Fruit fly (Drosophila melanogaster) whole organism, embryonic: ENCODE data around the gene ich.

ENCODE experiments used
- Ada2b ChIP-seq: fragments of 200-800 bp; sonication (Bioruptor generic); IDR thresholded peaks from 2 replicates; pipeline ENCODE4 v1.3.6; 2022; ENCODE audit warnings: missing biosample characterization, missing genetic modification characterization
- Blimp-1 ChIP-seq: fragments of 200-800 bp; sonication (Bioruptor generic); optimal IDR thresholded peaks from 3 replicates; lab custom pipeline; 2018; ENCODE audit warnings: missing biosample characterization, missing genetic modification characterization, mild to moderate bottlenecking, moderate library complexity, missing genetic modification reagents
- CG10147 ChIP-seq: fragments of 200-800 bp; sonication (Bioruptor generic); optimal IDR thresholded peaks from 2 replicates; lab custom pipeline; 2019; ENCODE audit warnings: missing biosample characterization, mild to moderate bottlenecking, missing genetic modification characterization, moderate library complexity
- CG10462 ChIP-seq: fragments of 200-800 bp; sonication (Bioruptor generic); optimal IDR thresholded peaks from 2 replicates; lab custom pipeline; 2016; ENCODE audit warnings: missing biosample characterization, missing genetic modification characterization
- CG10565 ChIP-seq: fragments of 200-800 bp; sonication (Bioruptor generic); optimal IDR thresholded peaks from 3 replicates; lab custom pipeline; 2016; ENCODE audit warnings: missing biosample characterization, mild to moderate bottlenecking, missing genetic modification characterization
- CG17568 ChIP-seq: fragments of 200-800 bp; sonication (Bioruptor generic); optimal IDR thresholded peaks from 2 replicates; lab custom pipeline; 2018; ENCODE audit warnings: missing biosample characterization, mild to moderate bottlenecking, missing genetic modification characterization, moderate library complexity
- CG17829 ChIP-seq: fragments of 200-800 bp; optimal IDR thresholded peaks from 2 replicates; lab custom pipeline; 2019; ENCODE audit warnings: missing biosample characterization, mild to moderate bottlenecking, missing genetic modification characterization, moderate library complexity
- CG30431 ChIP-seq: fragments of 200-800 bp; sonication (Bioruptor generic); optimal IDR thresholded peaks from 2 replicates; lab custom pipeline; 2017; ENCODE audit warnings: missing biosample characterization, missing genetic modification characterization
- CG31224 ChIP-seq: fragments of 200-800 bp; sonication (Bioruptor generic); IDR thresholded peaks from 2 replicates; pipeline ENCODE4 v1.3.6; 2022; ENCODE audit warnings: missing biosample characterization, missing genetic modification characterization
- CG31441 ChIP-seq: fragments of 200-800 bp; sonication (Bioruptor generic); IDR thresholded peaks from 2 replicates; pipeline ENCODE4 v1.3.6; 2022; ENCODE audit warnings: missing biosample characterization, missing genetic modification characterization
- CG3163 ChIP-seq: fragments of 200-800 bp; sonication (Bioruptor generic); optimal IDR thresholded peaks from 3 replicates; lab custom pipeline; 2016; ENCODE audit warnings: missing biosample characterization, missing genetic modification characterization
- CG3995 ChIP-seq: fragments of 200-800 bp; sonication (Bioruptor generic); optimal IDR thresholded peaks from 3 replicates; lab custom pipeline; 2016; ENCODE audit warnings: missing biosample characterization, missing genetic modification characterization
- CG4360 ChIP-seq: fragments of 200-800 bp; sonication (Bioruptor generic); IDR thresholded peaks from 2 replicates; pipeline ENCODE4 v1.3.6; 2022; ENCODE audit warnings: missing biosample characterization, missing genetic modification characterization
- CG4424 ChIP-seq: fragments of 200-800 bp; sonication (Bioruptor generic); optimal IDR thresholded peaks from 3 replicates; lab custom pipeline; 2016; ENCODE audit warnings: missing biosample characterization, missing genetic modification characterization
- CG4617 ChIP-seq: fragments of 200-800 bp; sonication (Bioruptor generic); optimal IDR thresholded peaks from 3 replicates; lab custom pipeline; 2016; ENCODE audit warnings: missing biosample characterization, missing genetic modification characterization, borderline replicate concordance
- CG5245 ChIP-seq: fragments of 200-800 bp; sonication (Bioruptor generic); optimal IDR thresholded peaks from 3 replicates; lab custom pipeline; 2016; ENCODE audit warnings: missing biosample characterization, missing genetic modification characterization
- CG6791 ChIP-seq: fragments of 200-800 bp; sonication (Bioruptor generic); IDR thresholded peaks from 3 replicates; pipeline ENCODE4 v1.3.6; 2022; ENCODE audit warnings: missing biosample characterization, missing genetic modification characterization; ENCODE audit not compliant: partially characterized antibody
- CG9817 ChIP-seq: fragments of 200-800 bp; sonication (Bioruptor generic); optimal IDR thresholded peaks from 2 replicates; lab custom pipeline; 2018; ENCODE audit warnings: missing biosample characterization, mild to moderate bottlenecking, missing genetic modification characterization, moderate library complexity
- Dip2 ChIP-seq: fragments of 200-800 bp; sonication (Bioruptor generic); IDR thresholded peaks from 2 replicates; pipeline ENCODE4 v1.3.6; 2022; ENCODE audit warnings: missing biosample characterization, missing genetic modification characterization
- Elba2 ChIP-seq: fragments of 200-800 bp; sonication (Bioruptor generic); optimal IDR thresholded peaks from 3 replicates; lab custom pipeline; 2016; ENCODE audit warnings: missing biosample characterization, missing genetic modification characterization
- GATAe ChIP-seq: fragments of 200-800 bp; sonication (Bioruptor generic); conservative IDR thresholded peaks from 2 replicates; pipeline ENCODE4 v1.3.6; 2022; ENCODE audit warnings: missing biosample characterization, missing genetic modification characterization
- H15 ChIP-seq: fragments of 200-800 bp; sonication (Bioruptor generic); IDR thresholded peaks from 3 replicates; pipeline ENCODE4 v1.3.6; 2022; ENCODE audit warnings: missing biosample characterization, missing genetic modification characterization
- HLH4C ChIP-seq: fragments of 200-800 bp; sonication (Bioruptor generic); IDR thresholded peaks from 3 replicates; pipeline ENCODE4 v1.3.6; 2022; ENCODE audit warnings: missing biosample characterization, missing genetic modification characterization; ENCODE audit not compliant: partially characterized antibody
- HmgD ChIP-seq: fragments of 200-800 bp; sonication (Bioruptor generic); optimal IDR thresholded peaks from 3 replicates; lab custom pipeline; 2016; ENCODE audit warnings: missing biosample characterization, missing genetic modification characterization
- Hr3 ChIP-seq: fragments of 200-800 bp; sonication (Bioruptor generic); optimal IDR thresholded peaks from 3 replicates; lab custom pipeline; 2016; ENCODE audit warnings: missing biosample characterization, missing genetic modification characterization
- Side ChIP-seq: fragments of 200-800 bp; sonication (Bioruptor generic); optimal IDR thresholded peaks from 2 replicates; lab custom pipeline; 2016; ENCODE audit warnings: missing biosample characterization, missing genetic modification characterization
- Taf1 ChIP-seq: fragments of 200-800 bp; sonication (Bioruptor generic); IDR thresholded peaks from 2 replicates; pipeline ENCODE4 v1.3.6; 2022; ENCODE audit warnings: missing biosample characterization, missing genetic modification characterization
- Xrp1 ChIP-seq: fragments of 200-800 bp; sonication (Bioruptor generic); IDR thresholded peaks from 2 replicates; pipeline ENCODE4 v1.3.6; 2022; ENCODE audit warnings: missing biosample characterization, missing genetic modification characterization
- ap ChIP-seq: fragments of 200-800 bp; sonication (Bioruptor generic); IDR thresholded peaks from 2 replicates; pipeline ENCODE4 v1.3.6; 2022; ENCODE audit warnings: missing biosample characterization, missing genetic modification characterization
- ara ChIP-seq: fragments of 200-800 bp; sonication (Bioruptor generic); IDR thresholded peaks from 2 replicates; pipeline ENCODE4 v1.3.6; 2022; ENCODE audit warnings: missing biosample characterization, missing genetic modification characterization
- chif ChIP-seq, 2 experiments: fragments of 200-800 bp; sonication (Bioruptor generic); optimal IDR thresholded peaks; 3 replicates each; lab custom pipeline; 2016; ENCODE audit warnings: missing biosample characterization in 2 of 2, missing genetic modification characterization in 2 of 2
- corto ChIP-seq: fragments of 200-800 bp; sonication (Bioruptor generic); optimal IDR thresholded peaks from 2 replicates; lab custom pipeline; 2016; ENCODE audit warnings: missing biosample characterization, mild to moderate bottlenecking, missing genetic modification characterization, moderate library complexity
- crol ChIP-seq: fragments of 200-800 bp; sonication (Bioruptor generic); IDR thresholded peaks from 2 replicates; pipeline ENCODE4 v1.3.6; 2022; ENCODE audit warnings: missing biosample characterization, missing genetic modification characterization
- crp ChIP-seq, 2 experiments: fragments of 200-800 bp; sonication (Bioruptor generic); optimal IDR thresholded peaks; 2 replicates in 1 of 2; 3 replicates in 1 of 2; lab custom pipeline; 2017; ENCODE audit warnings: missing biosample characterization in 2 of 2, missing genetic modification characterization in 2 of 2, mild to moderate bottlenecking in 1 of 2, moderate library complexity in 1 of 2
- fu2 ChIP-seq: fragments of 200-800 bp; sonication (Bioruptor generic); optimal IDR thresholded peaks from 2 replicates; lab custom pipeline; 2016; ENCODE audit warnings: missing biosample characterization, missing genetic modification characterization
- gsb-n ChIP-seq: fragments of 200-800 bp; sonication (Bioruptor generic); optimal IDR thresholded peaks from 3 replicates; lab custom pipeline; 2018; ENCODE audit warnings: missing biosample characterization, mild to moderate bottlenecking, missing genetic modification characterization
- ham ChIP-seq: fragments of 200-800 bp; sonication (Bioruptor generic); IDR thresholded peaks from 2 replicates; pipeline ENCODE4 v1.3.6; 2022; ENCODE audit warnings: missing biosample characterization, missing genetic modification characterization
- kah ChIP-seq: fragments of 200-800 bp; sonication (Bioruptor generic); optimal IDR thresholded peaks from 2 replicates; lab custom pipeline; 2018; ENCODE audit warnings: missing biosample characterization, mild to moderate bottlenecking, missing genetic modification characterization
- kni ChIP-seq: fragments of 200-800 bp; sonication (Bioruptor generic); optimal IDR thresholded peaks from 3 replicates; lab custom pipeline; 2017; ENCODE audit warnings: mild to moderate bottlenecking, missing biosample characterization, missing genetic modification reagents, missing genetic modification characterization
- lola ChIP-seq, 3 experiments: fragments of >200 bp in 2 of 3; fragments of 200-800 bp in 1 of 3; sonication (Bioruptor generic) in 1 of 3; optimal IDR thresholded peaks; 2 replicates each; lab custom pipeline; 2017 to 2019; ENCODE audit warnings: missing biosample characterization in 3 of 3, missing genetic modification characterization in 3 of 3, mild to moderate bottlenecking in 1 of 3, moderate library complexity in 1 of 3
- lov ChIP-seq, 2 experiments: fragments of 200-800 bp in 1 of 2; fragments of >200 bp in 1 of 2; sonication (Bioruptor generic) in 1 of 2; IDR thresholded peaks in 1 of 2; optimal IDR thresholded peaks in 1 of 2; 2 replicates in 1 of 2; 3 replicates in 1 of 2; pipeline versions ENCODE4 v1.3.6 to Lab custom; 2017 to 2022; ENCODE audit warnings: missing biosample characterization in 1 of 2, missing genetic modification characterization in 1 of 2
- nerfin-2 ChIP-seq: fragments of 200-800 bp; sonication (Bioruptor generic); IDR thresholded peaks from 2 replicates; pipeline ENCODE4 v1.3.6; 2022; ENCODE audit warnings: missing biosample characterization, missing genetic modification characterization; ENCODE audit not compliant: partially characterized antibody
- p53 ChIP-seq: fragments of 200-800 bp; sonication (Bioruptor generic); optimal IDR thresholded peaks from 2 replicates; lab custom pipeline; 2016; ENCODE audit warnings: missing biosample characterization, missing genetic modification characterization
- pan ChIP-seq, 4 experiments: fragments of >200 bp in 3 of 4; fragments of 200-800 bp in 1 of 4; sonication (Bioruptor generic) in 1 of 4; optimal IDR thresholded peaks in 3 of 4; IDR thresholded peaks in 1 of 4; 2 replicates each; pipeline versions ENCODE4 v1.3.6 to Lab custom; 2017 to 2022; ENCODE audit warnings: missing biosample characterization in 2 of 4, missing genetic modification characterization in 2 of 4, mixed read lengths in 1 of 4
- sisA ChIP-seq: fragments of 200-800 bp; sonication (Bioruptor generic); IDR thresholded peaks from 2 replicates; pipeline ENCODE4 v1.3.6; 2022; ENCODE audit warnings: missing biosample characterization, missing genetic modification characterization
- tgo ChIP-seq: fragments of 200-800 bp; sonication (Bioruptor generic); IDR thresholded peaks from 3 replicates; pipeline ENCODE4 v1.3.6; 2022; ENCODE audit warnings: missing biosample characterization, missing genetic modification characterization
- trem ChIP-seq: fragments of 200-800 bp; optimal IDR thresholded peaks from 3 replicates; lab custom pipeline; 2019; ENCODE audit warnings: missing biosample characterization, mild to moderate bottlenecking, missing genetic modification characterization, moderate library complexity
- ttk ChIP-seq: fragments of 200-800 bp; sonication (Bioruptor generic); IDR thresholded peaks from 2 replicates; pipeline ENCODE4 v2.1.2; 2022; ENCODE audit warnings: missing biosample characterization, missing genetic modification characterization
- zfh1 ChIP-seq: fragments of 200-800 bp; sonication (Bioruptor generic); IDR thresholded peaks from 3 replicates; pipeline ENCODE4 v1.3.6; 2022; ENCODE audit warnings: missing biosample characterization, missing genetic modification characterization

Gene ich

dm6 chr3R:8946429-8946828 is 16.4 kb downstream of the ich start:
- TF ChIP-seq CG10565 = no peak
- 0 out of 3 replicates have a peak, but pooled peaks have one; percentile 29 for TF ChIP-seq tgo
- TF ChIP-seq CG10147 (GFP tag; lab: Kevin White, UChicago) = no peak
- TF ChIP-seq Side (GFP tag; lab: Kevin White, UChicago) = no peak
- no peak for TF ChIP-seq Xrp1 (GFP tag; lab: Robert Waterston, UW)
- TF ChIP-seq H15 = no peak
- TF ChIP-seq ap (GFP tag; lab: Robert Waterston, UW) = no peak
- no peak for TF ChIP-seq CG31224
- TF ChIP-seq gsb-n (tag; lab: Kevin White, UChicago) = no peak
- TF ChIP-seq CG3995 = no peak
- TF ChIP-seq CG4360 (GFP tag; lab: Robert Waterston, UW) = peak; percentile 24; the same call in 1 of the 2 replicates
- TF ChIP-seq ara = no peak
- no peak for TF ChIP-seq lola (GFP tag; optimal IDR thresholded peaks at IDR 0.05; lab: Kevin White, UChicago)
- TF ChIP-seq Ada2b (GFP tag; lab: Robert Waterston, UW) = no peak
- peak; percentile 39; the same call in 1 of the 2 replicates for TF ChIP-seq crol (GFP tag; lab: Robert Waterston, UW)
- no peak for TF ChIP-seq nerfin-2 (GFP tag; lab: Robert Waterston, UW)
- TF ChIP-seq GATAe = no peak
- no peak for TF ChIP-seq Taf1 (GFP tag; lab: Robert Waterston, UW)
- TF ChIP-seq Hr3 (GFP tag; lab: Kevin White, UChicago) = no peak
- peak; percentile 83 for TF ChIP-seq kni (GFP tag; lab: Kevin White, UChicago)
- TF ChIP-seq CG10462 (GFP tag; lab: Kevin White, UChicago) = no peak
- no peak for TF ChIP-seq CG31441 (GFP tag; lab: Robert Waterston, UW)
- TF ChIP-seq CG6791 (GFP tag; lab: Robert Waterston, UW) = no peak
- no peak for TF ChIP-seq CG17829
- no peak for TF ChIP-seq p53 (GFP tag; lab: Kevin White, UChicago)
- TF ChIP-seq Dip2 (GFP tag; lab: Robert Waterston, UW) = no peak
- TF ChIP-seq trem = no peak
- TF ChIP-seq Blimp-1 (GFP tag; lab: Kevin White, UChicago) = peak; percentile 94
- no peak for TF ChIP-seq zfh1 (GFP tag; lab: Robert Waterston, UW)
- no peak for TF ChIP-seq CG9817 (tag; lab: Kevin White, UChicago)
- no peak for TF ChIP-seq lov (optimal IDR thresholded peaks at IDR 0.05; lab: Kevin White, UChicago)
- no peak for TF ChIP-seq lov (GFP tag; IDR thresholded peaks at IDR 0.05; lab: Robert Waterston, UW)
- no peak for TF ChIP-seq CG30431
- no peak for TF ChIP-seq Elba2 (GFP tag; lab: Kevin White, UChicago)
- no peak for TF ChIP-seq chif (GFP tag; optimal IDR thresholded peaks at IDR 0.05; lab: Kevin White, UChicago)

- peak; percentile 74 for TF ChIP-seq ttk (GFP tag; lab: Robert Waterston, UW)
- TF ChIP-seq pan (optimal IDR thresholded peaks at IDR 0.05; lab: Kevin White, UChicago) = no peak
- peak in 1 of 2 experiments; percentile 85 for TF ChIP-seq pan (GFP tag; optimal IDR thresholded peaks at IDR 0.05 in 1 of 2, IDR thresholded peaks at IDR 0.05 in 1 of 2)
- TF ChIP-seq crp (GFP tag; optimal IDR thresholded peaks at IDR 0.05; lab: Kevin White, UChicago) = peak in 1 of 2 experiments; percentile 22
- TF ChIP-seq chif (GFP tag; optimal IDR thresholded peaks at IDR 0.05; lab: Kevin White, UChicago) = peak in 1 of 2 experiments; percentile 39
- TF ChIP-seq fu2 = no peak
- no peak for TF ChIP-seq HLH4C
- TF ChIP-seq CG3163 (GFP tag; lab: Kevin White, UChicago) = no peak
- TF ChIP-seq CG4617 = peak; percentile 5
- TF ChIP-seq ham (GFP tag; lab: Robert Waterston, UW) = no peak
- TF ChIP-seq HmgD (GFP tag; lab: Kevin White, UChicago) = no peak
- TF ChIP-seq CG9817 (tag; lab: Kevin White, UChicago) = peak; percentile 73
- peak; percentile 84 for TF ChIP-seq CG4424 (GFP tag; lab: Kevin White, UChicago)
- TF ChIP-seq nerfin-2 (GFP tag; lab: Robert Waterston, UW) = no peak
- peak; percentile 67 for TF ChIP-seq CG5245 (GFP tag; lab: Kevin White, UChicago)
- TF ChIP-seq kah (GFP tag; lab: Kevin White, UChicago) = peak; percentile 63
- peak; percentile 44 for TF ChIP-seq corto (GFP tag; lab: Kevin White, UChicago)
- peak; percentile 77 for TF ChIP-seq sisA (GFP tag; lab: Robert Waterston, UW)
- peak; percentile 49 for TF ChIP-seq CG17568
Measured at dm6 chr3R:8945502-8946324, 17.1 kb downstream of the ich start.
